Worm (Caenorhabditis elegans) whole organism, L4 larva: ENCODE results near the gene srz-90.

ENCODE experiments used
- nhr-25 ChIP-seq: sonication (generic microtip); optimal IDR thresholded peaks from 2 replicates; lab custom pipeline; 2017; ENCODE audit warnings: missing genetic modification characterization, mild to moderate bottlenecking, missing compliant biosample characterization, antibody characterized with exemption, moderate library complexity, borderline replicate concordance; ENCODE audit not compliant: insufficient read depth
- pqm-1 ChIP-seq: sonication (generic microtip); optimal IDR thresholded peaks from 2 replicates; lab custom pipeline; 2017; ENCODE audit warnings: missing biosample characterization, missing genetic modification characterization
- snpc-1.2 ChIP-seq: fragments of 200-800 bp; sonication (Bioruptor generic); IDR thresholded peaks from 2 replicates; pipeline ENCODE4 v1.3.6; 2022; ENCODE audit warnings: missing genetic modification reagents, missing genetic modification characterization, missing compliant biosample characterization

DNA sequence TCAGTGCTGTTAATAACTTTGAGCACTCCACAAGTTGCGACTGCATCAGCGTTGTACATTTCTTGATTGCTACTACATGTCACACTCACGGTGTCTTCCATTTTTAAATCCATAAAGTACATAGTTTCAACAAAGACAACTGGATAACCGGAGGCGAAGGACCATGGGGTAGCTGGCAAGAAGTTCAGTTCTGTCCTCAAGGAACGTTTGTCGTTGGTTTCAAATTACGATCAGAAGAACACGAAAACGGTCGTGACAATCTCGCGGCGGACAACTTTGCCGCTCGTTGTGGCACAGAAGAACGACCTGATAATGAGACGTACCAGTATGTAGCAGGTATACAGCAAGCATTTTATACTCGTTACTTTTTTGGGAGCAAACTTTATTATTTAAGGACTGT is 4.9 kb downstream of the srz-90 start, which contains the start of gene C18D4.3:
- TF ChIP-seq snpc-1.2 (no peak), pqm-1 (tag; lab: Kevin White, UChicago) (no peak), nhr-25 (tag; lab: Kevin White, UChicago) (no peak)
